Fruit fly (Drosophila melanogaster) whole organism, embryonic: ENCODE data around the gene CG7248.
A peak's percentile ranks its signal among the peaks of the same experiment; 100 is the strongest.

Experiments
- Adf1 ChIP-seq: fragments of 200-800 bp; sonication (Bioruptor generic); IDR thresholded peaks from 2 replicates; pipeline ENCODE4 v1.3.6; 2022; ENCODE audit warnings: missing biosample characterization, missing genetic modification characterization
- Asciz ChIP-seq: fragments of 200-800 bp; sonication (Bioruptor generic); optimal IDR thresholded peaks from 2 replicates; lab custom pipeline; 2017; ENCODE audit warnings: missing biosample characterization, mild to moderate bottlenecking, missing genetic modification characterization, missing genetic modification reagents
- Bteb2 ChIP-seq: fragments of 200-800 bp; sonication (Bioruptor generic); optimal IDR thresholded peaks from 2 replicates; lab custom pipeline; 2016; ENCODE audit warnings: missing biosample characterization, missing genetic modification characterization
- CG10147 ChIP-seq: fragments of 200-800 bp; sonication (Bioruptor generic); optimal IDR thresholded peaks from 2 replicates; lab custom pipeline; 2019; ENCODE audit warnings: missing biosample characterization, mild to moderate bottlenecking, missing genetic modification characterization, moderate library complexity
- CG12071 ChIP-seq: fragments of 200-800 bp; sonication (Bioruptor generic); optimal IDR thresholded peaks from 3 replicates; lab custom pipeline; 2018; ENCODE audit warnings: missing biosample characterization, mild to moderate bottlenecking, missing genetic modification characterization
- CG15601 ChIP-seq: fragments of 200-800 bp; sonication (Bioruptor generic); optimal IDR thresholded peaks from 3 replicates; lab custom pipeline; 2019; ENCODE audit warnings: missing biosample characterization, mild to moderate bottlenecking, missing genetic modification characterization, moderate library complexity
- CG1647 ChIP-seq: fragments of 200-800 bp; sonication (Bioruptor generic); optimal IDR thresholded peaks from 3 replicates; lab custom pipeline; 2016; ENCODE audit warnings: missing biosample characterization, missing genetic modification characterization
- CG2199 ChIP-seq: fragments of 200-800 bp; sonication (Bioruptor generic); IDR thresholded peaks from 3 replicates; pipeline ENCODE4 v1.3.6; 2022; ENCODE audit warnings: missing biosample characterization, missing genetic modification characterization
- CG31365 ChIP-seq: fragments of 200-800 bp; sonication (Bioruptor generic); optimal IDR thresholded peaks from 2 replicates; lab custom pipeline; 2018; ENCODE audit warnings: missing biosample characterization, mild to moderate bottlenecking, missing genetic modification characterization
- CG31388 ChIP-seq: fragments of 200-800 bp; sonication (Bioruptor generic); optimal IDR thresholded peaks from 2 replicates; lab custom pipeline; 2016; ENCODE audit warnings: missing biosample characterization, missing genetic modification characterization
- CG34376 ChIP-seq: fragments of 200-800 bp; sonication (Bioruptor generic); optimal IDR thresholded peaks from 2 replicates; lab custom pipeline; 2018; ENCODE audit warnings: missing biosample characterization, mild to moderate bottlenecking, missing genetic modification characterization
- CG3995 ChIP-seq: fragments of 200-800 bp; sonication (Bioruptor generic); optimal IDR thresholded peaks from 3 replicates; lab custom pipeline; 2016; ENCODE audit warnings: missing biosample characterization, missing genetic modification characterization
- CG6791 ChIP-seq: fragments of 200-800 bp; sonication (Bioruptor generic); IDR thresholded peaks from 3 replicates; pipeline ENCODE4 v1.3.6; 2022; ENCODE audit warnings: missing biosample characterization, missing genetic modification characterization; ENCODE audit not compliant: partially characterized antibody
- CG9727 ChIP-seq: fragments of 200-800 bp; sonication (Bioruptor generic); optimal IDR thresholded peaks from 3 replicates; lab custom pipeline; 2017; ENCODE audit warnings: missing biosample characterization, mild to moderate bottlenecking, missing genetic modification characterization
- Deaf1 ChIP-seq: fragments of 200-800 bp; optimal IDR thresholded peaks from 3 replicates; lab custom pipeline; 2019; ENCODE audit warnings: missing biosample characterization, mild to moderate bottlenecking, missing genetic modification characterization, moderate library complexity
- Eip74EF ChIP-seq, 2 experiments: fragments of 200-800 bp in 1 of 2; fragments of >200 bp in 1 of 2; sonication (Bioruptor generic) in 1 of 2; optimal IDR thresholded peaks; 2 replicates each; lab custom pipeline; 2017 to 2019; ENCODE audit warnings: missing biosample characterization in 2 of 2, missing genetic modification characterization in 2 of 2, mild to moderate bottlenecking in 1 of 2, moderate library complexity in 1 of 2
- Elba2 ChIP-seq: fragments of 200-800 bp; sonication (Bioruptor generic); optimal IDR thresholded peaks from 3 replicates; lab custom pipeline; 2016; ENCODE audit warnings: missing biosample characterization, missing genetic modification characterization
- Optix ChIP-seq: fragments of 200-800 bp; sonication (Bioruptor generic); IDR thresholded peaks from 3 replicates; pipeline ENCODE4 v1.3.6; 2022; ENCODE audit warnings: missing biosample characterization, missing genetic modification characterization
- Poxn ChIP-seq: fragments of 200-800 bp; sonication (Bioruptor generic); IDR thresholded peaks from 2 replicates; pipeline ENCODE4 v1.3.6; 2022; ENCODE audit warnings: missing biosample characterization, missing genetic modification characterization
- amos ChIP-seq: fragments of 200-800 bp; sonication (Bioruptor generic); IDR thresholded peaks from 2 replicates; pipeline ENCODE4 v1.3.6; 2022; ENCODE audit warnings: missing biosample characterization, missing genetic modification characterization; ENCODE audit not compliant: partially characterized antibody
- ara ChIP-seq: fragments of 200-800 bp; sonication (Bioruptor generic); IDR thresholded peaks from 2 replicates; pipeline ENCODE4 v1.3.6; 2022; ENCODE audit warnings: missing biosample characterization, missing genetic modification characterization
- chif ChIP-seq, 2 experiments: fragments of 200-800 bp; sonication (Bioruptor generic); optimal IDR thresholded peaks; 3 replicates each; lab custom pipeline; 2016; ENCODE audit warnings: missing biosample characterization in 2 of 2, missing genetic modification characterization in 2 of 2
- chinmo ChIP-seq: fragments of 200-800 bp; sonication (Bioruptor generic); IDR thresholded peaks from 4 replicates; pipeline ENCODE4 v1.3.6; 2022; ENCODE audit warnings: missing biosample characterization, missing genetic modification characterization; ENCODE audit not compliant: partially characterized antibody
- cwo ChIP-seq: fragments of 200-800 bp; sonication (Bioruptor generic); optimal IDR thresholded peaks from 3 replicates; lab custom pipeline; 2017; ENCODE audit warnings: missing biosample characterization, missing genetic modification characterization, mild to moderate bottlenecking, moderate library complexity, missing genetic modification reagents
- eve ChIP-seq, 2 experiments: fragments of >200 bp; optimal IDR thresholded peaks; 2 replicates each; lab custom pipeline; 2017; ENCODE audit warnings: missing biosample characterization in 2 of 2, missing genetic modification characterization in 2 of 2
- gro ChIP-seq: fragments of 200-800 bp; sonication (Bioruptor generic); optimal IDR thresholded peaks from 2 replicates; lab custom pipeline; 2016; ENCODE audit warnings: missing biosample characterization, missing genetic modification characterization
- gt ChIP-seq: fragments of 200-800 bp; sonication (Bioruptor generic); IDR thresholded peaks from 2 replicates; pipeline ENCODE4 v1.3.6; 2022; ENCODE audit warnings: missing biosample characterization, missing genetic modification characterization
- jing ChIP-seq: fragments of 200-800 bp; sonication (Bioruptor generic); optimal IDR thresholded peaks from 2 replicates; lab custom pipeline; 2018; ENCODE audit warnings: missing biosample characterization, mild to moderate bottlenecking, missing genetic modification characterization
- kay ChIP-seq: fragments of 200-800 bp; sonication (Bioruptor generic); optimal IDR thresholded peaks from 2 replicates; lab custom pipeline; 2016; ENCODE audit warnings: missing biosample characterization, missing genetic modification characterization
- lbe ChIP-seq: fragments of 200-800 bp; sonication (Bioruptor generic); optimal IDR thresholded peaks from 2 replicates; lab custom pipeline; 2016; ENCODE audit warnings: missing biosample characterization, mild to moderate bottlenecking, missing genetic modification characterization
- mam ChIP-seq: fragments of 200-800 bp; sonication (Bioruptor generic); optimal IDR thresholded peaks from 3 replicates; lab custom pipeline; 2016; ENCODE audit warnings: missing biosample characterization, missing genetic modification characterization
- mirr ChIP-seq: fragments of 200-800 bp; sonication (Bioruptor generic); optimal IDR thresholded peaks from 3 replicates; lab custom pipeline; 2018; ENCODE audit warnings: missing biosample characterization, mild to moderate bottlenecking, missing genetic modification characterization
- nerfin-2 ChIP-seq: fragments of 200-800 bp; sonication (Bioruptor generic); IDR thresholded peaks from 2 replicates; pipeline ENCODE4 v1.3.6; 2022; ENCODE audit warnings: missing biosample characterization, missing genetic modification characterization; ENCODE audit not compliant: partially characterized antibody
- pho ChIP-seq: fragments of 200-800 bp; sonication (Bioruptor generic); optimal IDR thresholded peaks from 2 replicates; lab custom pipeline; 2016; ENCODE audit warnings: missing biosample characterization, missing genetic modification characterization
- rib ChIP-seq: fragments of 200-800 bp; sonication (Bioruptor generic); IDR thresholded peaks from 2 replicates; pipeline ENCODE4 v1.3.6; 2022; ENCODE audit warnings: missing biosample characterization, missing genetic modification characterization
- sd ChIP-seq: fragments of 200-800 bp; sonication (Bioruptor generic); optimal IDR thresholded peaks from 3 replicates; lab custom pipeline; 2018; ENCODE audit warnings: missing biosample characterization, mild to moderate bottlenecking, missing genetic modification characterization, moderate library complexity
- slp2 ChIP-seq: fragments of 200-800 bp; sonication (Bioruptor generic); optimal IDR thresholded peaks from 2 replicates; lab custom pipeline; 2016; ENCODE audit warnings: missing biosample characterization, missing genetic modification characterization
- trh ChIP-seq: fragments of 200-800 bp; sonication (Bioruptor generic); optimal IDR thresholded peaks from 2 replicates; lab custom pipeline; 2016; ENCODE audit warnings: missing biosample characterization, missing genetic modification characterization
- yki ChIP-seq: fragments of >200 bp; optimal IDR thresholded peaks from 3 replicates; lab custom pipeline; 2018

Gene CG7248

DNA sequence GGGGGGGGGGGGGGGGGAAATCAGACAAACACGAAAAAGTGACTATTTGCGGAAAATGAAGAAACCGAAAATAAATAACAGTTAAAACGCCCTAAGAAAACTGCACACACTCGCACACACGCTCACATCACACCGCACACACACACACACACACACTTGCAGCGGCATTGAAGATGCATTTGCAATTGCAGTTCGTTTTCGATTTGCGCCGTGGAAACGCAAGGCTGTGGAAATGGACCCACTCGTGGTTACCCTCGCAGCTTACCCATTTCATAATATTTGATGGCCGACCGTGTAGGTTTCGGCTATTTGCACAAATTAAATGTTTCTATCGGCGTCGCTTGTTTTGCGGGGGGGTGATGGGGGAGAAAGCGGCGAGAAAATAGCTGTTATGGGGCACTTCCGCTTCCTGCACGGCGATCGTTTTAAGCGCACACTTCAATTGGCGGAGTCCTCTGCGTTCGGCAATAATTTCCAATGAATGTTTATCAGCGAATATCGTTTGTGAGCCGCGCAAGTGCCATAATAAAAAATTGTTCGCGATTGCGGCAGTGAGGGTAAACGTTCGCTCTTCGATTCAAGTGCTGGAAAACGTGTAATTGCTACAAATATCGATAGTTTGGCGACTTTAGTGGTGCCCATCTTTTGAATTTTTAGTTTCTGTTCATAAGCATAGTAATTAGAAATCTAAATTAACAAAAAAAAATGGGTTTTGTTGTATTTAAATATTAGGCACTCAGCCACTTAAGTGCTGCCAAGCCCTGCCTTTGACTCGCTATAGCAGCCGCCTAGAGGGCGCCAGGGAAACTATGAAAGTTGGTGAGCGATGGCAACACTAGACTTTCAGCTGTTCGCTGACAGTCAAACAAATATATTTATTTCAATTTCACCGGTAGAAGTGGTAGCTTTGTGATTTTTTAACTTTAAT, 48.7 kb downstream of the CG7248 start, which contains the start of the genes Pop2 and CG6928 (continued):
- TF ChIP-seq CG1647 (GFP tag; lab: Kevin White, UChicago) (peak; percentile 76), chif (GFP tag; optimal IDR thresholded peaks at IDR 0.05; lab: Kevin White, UChicago) (peak; percentile 84 to 86), Elba2 (GFP tag; lab: Kevin White, UChicago) (no peak), eve (GFP tag; optimal IDR thresholded peaks at IDR 0.05; lab: Kevin White, UChicago) (no peak), CG12071 (GFP tag; lab: Kevin White, UChicago) (no peak), mam (GFP tag; lab: Kevin White, UChicago) (peak; percentile 88), slp2 (GFP tag; lab: Kevin White, UChicago) (peak; percentile 80), trh (peak; percentile 55), gt (GFP tag; lab: Robert Waterston, UW) (no peak), amos (peak; percentile 83), yki (lab: Kevin White, UChicago) (no peak), CG10147 (GFP tag; lab: Kevin White, UChicago) (no peak), jing (GFP tag; lab: Kevin White, UChicago) (no peak), CG31365 (peak; percentile 9), Bteb2 (GFP tag; lab: Kevin White, UChicago) (peak; percentile 83), mirr (GFP tag; lab: Kevin White, UChicago) (no peak), Eip74EF (GFP tag; optimal IDR thresholded peaks at IDR 0.05; lab: Kevin White, UChicago) (no peak), CG9727 (GFP tag; lab: Kevin White, UChicago) (peak; percentile 72), chinmo (peak; percentile 82), Asciz (no peak), pho (GFP tag; lab: Kevin White, UChicago) (peak; percentile 88)
- TF ChIP-seq, all 482 proteins: peak for 348

DNA sequence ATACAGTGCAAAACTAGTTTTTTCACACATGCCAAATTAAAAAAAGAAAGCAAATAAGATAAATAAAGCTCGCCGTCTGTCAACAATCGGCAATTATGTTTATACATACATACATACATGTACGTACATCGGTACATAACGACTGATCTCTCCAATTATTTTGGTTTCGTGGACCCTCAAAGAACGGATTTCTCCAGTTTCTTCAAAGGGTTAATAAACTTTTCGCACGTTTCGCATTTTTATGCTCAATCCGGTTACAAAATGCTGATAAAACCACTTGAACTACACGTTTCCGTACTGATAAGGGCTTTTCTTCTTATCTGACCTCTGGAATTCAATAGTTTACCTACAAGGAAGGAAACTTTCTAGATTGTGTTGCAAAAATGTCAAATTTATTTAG, 49.6 kb downstream of the CG7248 start:
- TF ChIP-seq Adf1 (GFP tag; lab: Robert Waterston, UW) (no peak), ara (GFP tag; lab: Robert Waterston, UW) (no peak), sd (peak; percentile 35), nerfin-2 (GFP tag; lab: Robert Waterston, UW) (no peak), CG31388 (GFP tag; lab: Kevin White, UChicago) (no peak), cwo (peak; percentile 56), Poxn (GFP tag; lab: Robert Waterston, UW) (no peak)

DNA sequence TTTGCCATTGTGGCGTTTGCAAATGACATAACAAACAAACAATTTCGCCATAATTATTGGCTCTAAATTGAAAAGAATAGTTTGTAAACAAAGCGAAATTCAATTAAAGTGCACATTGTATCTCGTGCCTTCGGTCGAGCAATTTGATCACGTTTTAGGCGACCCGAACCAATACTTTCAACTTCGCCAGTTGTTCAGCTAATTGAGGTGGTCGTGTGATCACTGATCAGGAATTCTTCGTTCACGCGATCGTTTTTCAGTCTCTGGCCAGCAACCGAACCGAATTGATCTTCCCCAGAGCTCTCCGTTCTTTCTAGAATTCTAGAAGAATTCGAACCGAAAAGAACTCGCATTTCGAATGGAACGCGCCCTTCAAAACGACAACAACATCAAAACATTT, 50.3 kb downstream of the CG7248 start:
- no peak for TF ChIP-seq Optix
- TF ChIP-seq CG34376 (GFP tag; lab: Kevin White, UChicago) = no peak
- no peak for TF ChIP-seq lbe (GFP tag; lab: Kevin White, UChicago)
- peak; percentile 53 for TF ChIP-seq CG15601 (tag; lab: Kevin White, UChicago)
- 0 out of 3 replicates have a peak, but pooled peaks have one; percentile 43 for TF ChIP-seq CG6791
- peak; percentile 44; the same call in 1 of the 3 replicates for TF ChIP-seq CG2199 (GFP tag; lab: Robert Waterston, UW)
- TF ChIP-seq Deaf1 (tag; lab: Kevin White, UChicago) = peak; percentile 74
- no peak for TF ChIP-seq kay
- peak; percentile 74 for TF ChIP-seq cwo
- TF ChIP-seq gro = no peak
- peak; percentile 11; the same call in 1 of the 2 replicates for TF ChIP-seq rib
- peak; percentile 5 for TF ChIP-seq CG3995 (GFP tag; lab: Kevin White, UChicago)
- TF ChIP-seq sd = peak; percentile 35
